Fruit fly (Drosophila melanogaster) whole organism, embryonic: ENCODE measurements around the gene CG33687.

Source experiments
- CG13775 ChIP-seq: fragments of 200-800 bp; sonication (Bioruptor generic); optimal IDR thresholded peaks from 3 replicates; lab custom pipeline; 2017; ENCODE audit warnings: missing biosample characterization, mild to moderate bottlenecking, missing genetic modification characterization
- CG3407 ChIP-seq: fragments of 200-800 bp; sonication (Bioruptor generic); optimal IDR thresholded peaks from 2 replicates; lab custom pipeline; 2018; ENCODE audit warnings: missing biosample characterization, mild to moderate bottlenecking, missing genetic modification characterization
- dmrt11E ChIP-seq: fragments of 200-800 bp; sonication (Bioruptor generic); optimal IDR thresholded peaks from 3 replicates; lab custom pipeline; 2018; ENCODE audit warnings: missing biosample characterization, mild to moderate bottlenecking, missing genetic modification characterization, moderate library complexity
- otp ChIP-seq: fragments of 200-800 bp; sonication (Bioruptor generic); IDR thresholded peaks from 3 replicates; pipeline ENCODE4, ENCODE4 v1.3.6; 2022; ENCODE audit warnings: missing biosample characterization, missing genetic modification characterization

DNA sequence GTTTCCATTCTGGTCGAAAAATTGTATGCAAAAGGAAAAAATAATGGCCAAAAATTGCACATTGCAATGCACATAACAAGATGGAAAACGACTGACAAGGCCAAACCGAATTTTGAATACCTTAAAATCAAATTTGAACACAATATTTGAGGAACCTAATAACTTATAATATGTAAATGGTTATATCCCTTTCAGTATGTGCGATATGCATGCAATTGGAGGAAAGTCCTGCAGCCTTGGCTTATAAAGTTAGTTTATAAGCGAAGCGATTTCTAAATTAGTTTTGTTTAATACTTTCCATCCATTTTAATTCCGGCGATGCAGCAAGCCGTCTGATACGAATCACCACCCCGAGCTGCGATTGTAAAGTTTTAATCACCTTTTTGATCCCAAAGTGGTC lies 27.5 kb downstream of the CG33687 start:
- TF ChIP-seq CG3407 (no peak), otp (GFP tag; lab: Robert Waterston, UW) (no peak), CG13775 (GFP tag; lab: Kevin White, UChicago) (no peak), dmrt11E (tag; lab: Kevin White, UChicago) (no peak)
